Worm (Caenorhabditis elegans) whole organism, L2 larva: ENCODE data around the gene F40G9.5.

Experiments
- R02D3.7 ChIP-seq: fragments of 150-350 bp; optimal IDR thresholded peaks from 2 replicates; lab custom pipeline; 2014; ENCODE audit warnings: missing biosample characterization, missing genetic modification characterization
- ZK546.5 ChIP-seq: sonication (generic microtip); optimal IDR thresholded peaks from 2 replicates; lab custom pipeline; 2017; ENCODE audit warnings: missing biosample characterization, missing genetic modification characterization
- blmp-1 ChIP-seq: sonication (generic microtip); optimal IDR thresholded peaks from 2 replicates; lab custom pipeline; 2017; ENCODE audit warnings: missing genetic modification characterization, mild to moderate bottlenecking, missing compliant biosample characterization, antibody characterized with exemption, moderate library complexity; ENCODE audit not compliant: insufficient read depth
- ceh-16 ChIP-seq: fragments of 150-350 bp; optimal IDR thresholded peaks from 2 replicates; lab custom pipeline; 2014; ENCODE audit warnings: missing biosample characterization, missing genetic modification characterization
- elt-1 ChIP-seq: fragments of 150-350 bp; optimal IDR thresholded peaks from 2 replicates; lab custom pipeline; 2014; ENCODE audit warnings: missing biosample characterization, missing genetic modification characterization
- elt-3 ChIP-seq: sonication (generic microtip); optimal IDR thresholded peaks from 2 replicates; lab custom pipeline; 2017; ENCODE audit warnings: missing biosample characterization, missing genetic modification characterization
- lin-39 ChIP-seq: fragments of 150-350 bp; optimal IDR thresholded peaks from 2 replicates; lab custom pipeline; 2014; ENCODE audit warnings: missing biosample characterization, missing genetic modification reagents, missing genetic modification characterization
- nhr-11 ChIP-seq: fragments of 150-350 bp; optimal IDR thresholded peaks from 2 replicates; lab custom pipeline; 2014; ENCODE audit warnings: missing biosample characterization, missing genetic modification characterization
- nhr-23 ChIP-seq: fragments of 150-350 bp; optimal IDR thresholded peaks from 2 replicates; lab custom pipeline; 2014; ENCODE audit warnings: missing biosample characterization, missing genetic modification reagents, missing genetic modification characterization
- nhr-6 ChIP-seq: fragments of 150-350 bp; optimal IDR thresholded peaks from 2 replicates; lab custom pipeline; 2014; ENCODE audit warnings: missing biosample characterization, missing genetic modification characterization
- unc-39 ChIP-seq: fragments of 150-350 bp; optimal IDR thresholded peaks from 2 replicates; lab custom pipeline; 2014; ENCODE audit warnings: missing biosample characterization, missing genetic modification characterization
- unc-62 ChIP-seq: fragments of 150-350 bp; optimal IDR thresholded peaks from 2 replicates; lab custom pipeline; 2014; ENCODE audit warnings: missing biosample characterization, missing genetic modification reagents, missing genetic modification characterization

DNA sequence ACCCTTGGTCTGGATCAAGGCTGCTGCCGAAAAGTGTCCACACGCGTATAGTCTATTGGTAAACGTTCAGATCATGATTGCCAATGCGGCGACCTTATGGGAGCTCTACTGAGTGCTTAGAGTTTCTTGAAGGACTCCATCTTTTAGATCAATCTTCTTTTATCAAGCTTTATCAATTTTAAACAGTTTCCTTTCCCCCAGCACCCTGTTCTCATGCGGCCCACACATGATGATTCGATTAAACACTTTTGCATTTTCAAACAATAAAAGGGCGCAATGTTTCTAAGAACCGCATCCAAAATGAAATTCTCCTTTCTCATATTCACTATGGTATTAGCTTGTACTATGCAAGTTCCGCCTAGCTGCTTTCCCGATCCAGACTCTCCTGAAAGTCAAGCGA, 15.7 kb upstream of the F40G9.5 start, which contains the start of gene F40G9.7:
- TF ChIP-seq ZK546.5 (tag; lab: Kevin White, UChicago) (no peak), elt-1 (no peak), elt-3 (tag; lab: Kevin White, UChicago) (no peak), unc-62 (GFP tag; lab: Kevin White, UChicago) (no peak), R02D3.7 (tag; lab: Kevin White, UChicago) (no peak), nhr-11 (tag; lab: Kevin White, UChicago) (no peak), unc-39 (no peak), nhr-23 (no peak), ceh-16 (tag; lab: Kevin White, UChicago) (no peak), lin-39 (tag; lab: Kevin White, UChicago) (no peak), blmp-1 (tag; lab: Kevin White, UChicago) (no peak), nhr-6 (no peak)
